Fruit fly (Drosophila melanogaster) whole organism, prepupa: ENCODE data around the gene CG12481.
A peak's percentile ranks its signal among the peaks of the same experiment; 100 is the strongest.

Experiments
- Blimp-1 ChIP-seq: fragments of 200-800 bp; sonication (Bioruptor generic); optimal IDR thresholded peaks from 3 replicates; lab custom pipeline; 2017; ENCODE audit warnings: missing biosample characterization, missing genetic modification characterization, mild to moderate bottlenecking, moderate library complexity, missing genetic modification reagents
- CG10631 ChIP-seq: fragments of 200-800 bp; sonication (Bioruptor generic); optimal IDR thresholded peaks from 2 replicates; lab custom pipeline; 2016; ENCODE audit warnings: missing biosample characterization, missing genetic modification characterization
- CG10669 ChIP-seq: fragments of 200-800 bp; sonication (Bioruptor generic); optimal IDR thresholded peaks from 3 replicates; lab custom pipeline; 2018; ENCODE audit warnings: missing biosample characterization, mild to moderate bottlenecking, missing genetic modification characterization, moderate library complexity
- CG11762 ChIP-seq: fragments of 200-800 bp; sonication (Bioruptor generic); optimal IDR thresholded peaks from 3 replicates; lab custom pipeline; 2016; ENCODE audit warnings: missing biosample characterization, missing genetic modification characterization; ENCODE audit not compliant: insufficient read depth
- CG15336 ChIP-seq: fragments of 200-800 bp; sonication (Bioruptor generic); IDR thresholded peaks from 2 replicates; pipeline ENCODE4 v1.3.6; 2022; ENCODE audit warnings: missing biosample characterization, missing genetic modification characterization
- CG1621 ChIP-seq: fragments of 200-800 bp; sonication (Bioruptor generic); optimal IDR thresholded peaks from 3 replicates; lab custom pipeline; 2018; ENCODE audit warnings: missing biosample characterization, mild to moderate bottlenecking, missing genetic modification characterization
- CG16779 ChIP-seq: fragments of 200-800 bp; sonication (Bioruptor generic); optimal IDR thresholded peaks from 3 replicates; lab custom pipeline; 2017; ENCODE audit warnings: missing biosample characterization, mild to moderate bottlenecking, missing genetic modification characterization
- CG3032 ChIP-seq: fragments of 200-800 bp; optimal IDR thresholded peaks from 2 replicates; lab custom pipeline; 2019; ENCODE audit warnings: missing biosample characterization, mild to moderate bottlenecking, missing genetic modification characterization, moderate library complexity
- CG32006 ChIP-seq: fragments of 200-800 bp; sonication (Bioruptor generic); optimal IDR thresholded peaks from 3 replicates; lab custom pipeline; 2017; ENCODE audit warnings: missing biosample characterization, mild to moderate bottlenecking, missing genetic modification characterization
- CG34406 ChIP-seq: fragments of 200-800 bp; sonication (Bioruptor generic); optimal IDR thresholded peaks from 3 replicates; lab custom pipeline; 2016; ENCODE audit warnings: missing biosample characterization, missing genetic modification characterization
- CG3919 ChIP-seq: fragments of 200-800 bp; sonication (Bioruptor generic); optimal IDR thresholded peaks from 3 replicates; lab custom pipeline; 2016; ENCODE audit warnings: missing biosample characterization, missing genetic modification characterization
- CG4318 ChIP-seq: fragments of 200-800 bp; sonication (Bioruptor generic); optimal IDR thresholded peaks from 3 replicates; lab custom pipeline; 2017; ENCODE audit warnings: missing biosample characterization, mild to moderate bottlenecking, missing genetic modification characterization
- CG6163 ChIP-seq: fragments of 200-800 bp; sonication (Bioruptor generic); IDR thresholded peaks from 3 replicates; pipeline ENCODE4 v1.3.6; 2022; ENCODE audit warnings: missing biosample characterization, missing genetic modification characterization
- CG6276 ChIP-seq: fragments of 200-800 bp; sonication (Bioruptor generic); optimal IDR thresholded peaks from 2 replicates; lab custom pipeline; 2017; ENCODE audit warnings: missing biosample characterization, mild to moderate bottlenecking, missing genetic modification characterization
- CG6792 ChIP-seq: fragments of 200-800 bp; sonication (Bioruptor generic); optimal IDR thresholded peaks from 3 replicates; lab custom pipeline; 2016; ENCODE audit warnings: missing biosample characterization, missing genetic modification characterization
- CG6808 ChIP-seq: fragments of 200-800 bp; sonication (Bioruptor generic); optimal IDR thresholded peaks from 3 replicates; lab custom pipeline; 2017; ENCODE audit warnings: missing biosample characterization, missing genetic modification characterization, mild to moderate bottlenecking, moderate library complexity, missing genetic modification reagents
- CG7368 ChIP-seq: fragments of 200-800 bp; sonication (Bioruptor generic); optimal IDR thresholded peaks from 3 replicates; lab custom pipeline; 2016; ENCODE audit warnings: missing biosample characterization, missing genetic modification characterization
- CG8319 ChIP-seq: fragments of 200-800 bp; sonication (Bioruptor generic); optimal IDR thresholded peaks from 3 replicates; lab custom pipeline; 2016; ENCODE audit warnings: missing biosample characterization, missing genetic modification characterization
- CG8632 ChIP-seq: fragments of 200-800 bp; sonication (Bioruptor generic); optimal IDR thresholded peaks from 3 replicates; lab custom pipeline; 2016; ENCODE audit warnings: missing biosample characterization, missing genetic modification characterization
- CG9139 ChIP-seq: fragments of 200-800 bp; sonication (Bioruptor generic); optimal IDR thresholded peaks from 3 replicates; lab custom pipeline; 2017; ENCODE audit warnings: missing biosample characterization, mild to moderate bottlenecking, missing genetic modification characterization
- Eip75B ChIP-seq: fragments of 200-800 bp; sonication (Bioruptor generic); optimal IDR thresholded peaks from 3 replicates; lab custom pipeline; 2016; ENCODE audit warnings: missing biosample characterization, missing genetic modification characterization
- Eip78C ChIP-seq: fragments of 200-800 bp; sonication (Bioruptor generic); peaks from one replicate; lab custom pipeline; 2016; ENCODE audit warnings: missing biosample characterization, missing genetic modification characterization
- Eip93F ChIP-seq: fragments of 200-800 bp; sonication (Bioruptor generic); optimal IDR thresholded peaks from 2 replicates; lab custom pipeline; 2016; ENCODE audit warnings: missing biosample characterization, mild to moderate bottlenecking, missing genetic modification characterization
- Ets21C ChIP-seq: fragments of 200-800 bp; sonication (Bioruptor generic); optimal IDR thresholded peaks from 3 replicates; lab custom pipeline; 2016; ENCODE audit warnings: missing biosample characterization, missing genetic modification characterization
- Ets96B ChIP-seq: fragments of 200-800 bp; optimal IDR thresholded peaks from 2 replicates; lab custom pipeline; 2019; ENCODE audit warnings: missing biosample characterization, mild to moderate bottlenecking, missing genetic modification characterization, moderate library complexity
- Hr38 ChIP-seq: sonication (Bioruptor generic); optimal IDR thresholded peaks from 2 replicates; lab custom pipeline; 2016; ENCODE audit warnings: missing biosample characterization, missing genetic modification characterization
- Hr39 ChIP-seq: fragments of 200-800 bp; sonication (Bioruptor generic); optimal IDR thresholded peaks from 2 replicates; lab custom pipeline; 2016; ENCODE audit warnings: missing biosample characterization, missing genetic modification characterization
- Hr4 ChIP-seq: fragments of 200-800 bp; sonication (Bioruptor generic); optimal IDR thresholded peaks from 3 replicates; lab custom pipeline; 2016; ENCODE audit warnings: missing biosample characterization, missing genetic modification characterization
- Lpt ChIP-seq: fragments of 200-800 bp; sonication (Bioruptor generic); optimal IDR thresholded peaks from 3 replicates; lab custom pipeline; 2016; ENCODE audit warnings: missing biosample characterization, missing genetic modification characterization
- Met ChIP-seq: fragments of 200-800 bp; sonication (Bioruptor generic); optimal IDR thresholded peaks from 3 replicates; lab custom pipeline; 2016; ENCODE audit warnings: missing biosample characterization, missing genetic modification characterization
- OdsH ChIP-seq: fragments of 200-800 bp; sonication (Bioruptor generic); optimal IDR thresholded peaks from 3 replicates; lab custom pipeline; 2016; ENCODE audit warnings: missing biosample characterization, missing genetic modification characterization
- Smox ChIP-seq: fragments of 200-800 bp; sonication (Bioruptor generic); optimal IDR thresholded peaks from 3 replicates; lab custom pipeline; 2016; ENCODE audit warnings: missing biosample characterization, missing genetic modification characterization
- Sox102F ChIP-seq: fragments of 200-800 bp; sonication (Bioruptor generic); optimal IDR thresholded peaks from 2 replicates; lab custom pipeline; 2016; ENCODE audit warnings: missing biosample characterization, mild to moderate bottlenecking, missing genetic modification characterization
- Sox14 ChIP-seq: fragments of 200-800 bp; sonication (Bioruptor generic); optimal IDR thresholded peaks from 3 replicates; lab custom pipeline; 2016; ENCODE audit warnings: missing biosample characterization, missing genetic modification characterization
- Sox15 ChIP-seq: fragments of 200-800 bp; sonication (Bioruptor generic); optimal IDR thresholded peaks from 3 replicates; lab custom pipeline; 2016; ENCODE audit warnings: missing biosample characterization, missing genetic modification characterization
- achi ChIP-seq: fragments of 200-800 bp; sonication (Bioruptor generic); optimal IDR thresholded peaks from 3 replicates; lab custom pipeline; 2016; ENCODE audit warnings: missing biosample characterization, missing genetic modification characterization
- acj6 ChIP-seq: fragments of 200-800 bp; sonication (Bioruptor generic); optimal IDR thresholded peaks from 3 replicates; lab custom pipeline; 2016; ENCODE audit warnings: missing biosample characterization, missing genetic modification characterization
- cyc ChIP-seq: fragments of 200-800 bp; sonication (Bioruptor generic); optimal IDR thresholded peaks from 3 replicates; lab custom pipeline; 2016; ENCODE audit warnings: missing biosample characterization, missing genetic modification characterization
- dac ChIP-seq: fragments of 200-800 bp; sonication (Bioruptor generic); optimal IDR thresholded peaks from 2 replicates; lab custom pipeline; 2017; ENCODE audit warnings: missing biosample characterization, mild to moderate bottlenecking, missing genetic modification characterization
- eg ChIP-seq: fragments of 200-800 bp; sonication (Bioruptor generic); IDR thresholded peaks from 3 replicates; pipeline ENCODE4 v1.3.6; 2022; ENCODE audit warnings: missing biosample characterization, missing genetic modification characterization
- esn ChIP-seq: fragments of 200-800 bp; sonication (Bioruptor generic); optimal IDR thresholded peaks from 2 replicates; lab custom pipeline; 2016; ENCODE audit warnings: missing biosample characterization, mild to moderate bottlenecking, missing genetic modification characterization, moderate library complexity
- fd85E ChIP-seq: fragments of 200-800 bp; sonication (Bioruptor generic); optimal IDR thresholded peaks from 3 replicates; lab custom pipeline; 2016; ENCODE audit warnings: missing biosample characterization, missing genetic modification characterization
- fkh ChIP-seq: fragments of 200-800 bp; sonication (Bioruptor generic); optimal IDR thresholded peaks from 3 replicates; lab custom pipeline; 2017; ENCODE audit warnings: missing biosample characterization, mild to moderate bottlenecking, missing genetic modification characterization, moderate library complexity
- pdm3 ChIP-seq: fragments of 200-800 bp; sonication (Bioruptor generic); optimal IDR thresholded peaks from 3 replicates; lab custom pipeline; 2016; ENCODE audit warnings: missing biosample characterization, missing genetic modification characterization
- salr ChIP-seq, 2 experiments: fragments of 200-800 bp; sonication (Bioruptor generic); optimal IDR thresholded peaks; 3 replicates each; lab custom pipeline; 2016 to 2018; ENCODE audit warnings: missing biosample characterization in 2 of 2, missing genetic modification characterization in 2 of 2, mild to moderate bottlenecking in 1 of 2
- spab ChIP-seq: fragments of 200-800 bp; sonication (Bioruptor generic); optimal IDR thresholded peaks from 2 replicates; lab custom pipeline; 2017; ENCODE audit warnings: missing biosample characterization, mild to moderate bottlenecking, missing genetic modification characterization, missing genetic modification reagents
- ss ChIP-seq, 2 experiments: fragments of 200-800 bp; sonication (Bioruptor generic); optimal IDR thresholded peaks; 2 replicates in 1 of 2; 3 replicates in 1 of 2; lab custom pipeline; 2017 to 2018; ENCODE audit warnings: mild to moderate bottlenecking in 2 of 2, missing biosample characterization in 2 of 2, missing genetic modification characterization in 2 of 2, moderate library complexity in 1 of 2
- svp ChIP-seq: fragments of 200-800 bp; sonication (Bioruptor generic); peaks from one replicate; lab custom pipeline; 2016; ENCODE audit warnings: missing biosample characterization, missing genetic modification characterization
- topi ChIP-seq: fragments of 200-800 bp; sonication (Bioruptor generic); optimal IDR thresholded peaks from 3 replicates; lab custom pipeline; 2016; ENCODE audit warnings: missing biosample characterization, missing genetic modification characterization

CG12481 gene

DNA sequence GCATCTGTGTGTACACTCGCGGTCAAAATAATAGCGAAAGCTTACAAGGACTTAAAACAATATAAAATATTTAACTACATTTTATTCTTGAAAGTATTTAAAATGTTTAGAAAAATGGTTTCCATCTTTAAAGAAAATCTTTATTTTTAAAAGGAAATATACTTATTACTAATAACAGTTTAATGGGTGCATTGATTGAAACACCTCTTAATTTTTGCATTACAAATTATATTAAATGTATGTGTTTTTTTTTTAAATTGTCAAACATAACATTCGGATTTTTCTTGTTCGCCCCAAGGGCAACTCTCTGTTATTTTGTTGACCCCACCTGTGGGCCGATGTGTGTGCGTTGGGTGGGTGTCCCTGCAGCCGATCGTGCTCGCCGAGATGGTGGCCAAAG lies 33.4 kb upstream of the CG12481 start (continued):
- TF ChIP-seq cyc (GFP tag; lab: Kevin White, UChicago) (no peak), svp (GFP tag; lab: Kevin White, UChicago) (peak; percentile 39), CG34406 (no peak), acj6 (peak; percentile 31), Hr4 (peak; percentile 17), pdm3 (GFP tag; lab: Kevin White, UChicago) (no peak), eg (GFP tag; lab: Robert Waterston, UW) (no peak), Smox (GFP tag; lab: Kevin White, UChicago) (no peak), CG16779 (tag; lab: Kevin White, UChicago) (no peak), Hr39 (GFP tag; lab: Kevin White, UChicago) (no peak), topi (no peak), ss (GFP tag; optimal IDR thresholded peaks at IDR 0.05; lab: Kevin White, UChicago) (peak in 1 of 2 experiments; percentile 4), Hr38 (GFP tag; lab: Kevin White, UChicago) (no peak), CG9139 (GFP tag; lab: Kevin White, UChicago) (no peak), CG11762 (GFP tag; lab: Kevin White, UChicago) (no peak), CG8632 (no peak), CG6276 (GFP tag; lab: Kevin White, UChicago) (no peak), esn (GFP tag; lab: Kevin White, UChicago) (no peak), fd85E (GFP tag; lab: Kevin White, UChicago) (no peak), dac (no peak)
- TF ChIP-seq, all 60 proteins: peak for 13

DNA sequence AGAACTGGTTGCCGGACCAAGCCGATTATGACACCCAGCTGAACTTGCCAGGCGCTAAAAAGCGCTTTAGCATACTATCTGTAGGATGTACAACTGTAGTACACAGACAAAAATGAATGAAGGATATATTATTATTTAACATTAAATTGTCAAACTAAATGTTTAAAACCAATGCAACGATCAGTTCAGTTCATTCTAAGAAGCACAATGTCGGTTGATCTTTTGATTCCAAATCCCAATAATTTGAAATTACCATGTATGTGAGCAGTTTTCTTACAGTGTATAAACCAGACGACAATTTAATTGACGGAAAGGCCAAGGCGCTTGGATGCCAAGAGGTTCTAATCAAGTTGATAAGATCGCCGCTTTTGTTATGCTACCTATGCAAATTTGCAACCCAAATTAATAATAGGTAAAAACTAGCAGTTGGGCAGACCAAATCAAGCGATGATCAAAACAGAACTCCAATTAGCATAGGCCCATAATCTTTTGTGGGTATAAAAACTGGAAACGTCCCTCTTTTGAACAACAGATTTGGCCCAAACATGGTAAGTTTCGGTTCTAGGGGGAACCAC lies 17.9 kb upstream of the CG12481 start, which contains the start of gene CG12480:
CG12480 (plus strand) TSS at position 525 of the 575 bp plus-strand sequence.
- TF ChIP-seq dac: no peak
- no peak for TF ChIP-seq CG8632
- TF ChIP-seq Blimp-1 (GFP tag; lab: Kevin White, UChicago): no peak
- TF ChIP-seq CG1621 (tag; lab: Kevin White, UChicago): no peak
- TF ChIP-seq CG4318 (GFP tag; lab: Kevin White, UChicago): no peak
- no peak for TF ChIP-seq salr (GFP tag; optimal IDR thresholded peaks at IDR 0.05; lab: Kevin White, UChicago)
- TF ChIP-seq CG7368 (GFP tag; lab: Kevin White, UChicago): no peak
- TF ChIP-seq Sox15: no peak
- no peak for TF ChIP-seq Ets21C (GFP tag; lab: Kevin White, UChicago)
- no peak for TF ChIP-seq Hr38 (GFP tag; lab: Kevin White, UChicago)
- TF ChIP-seq Ets96B (tag; lab: Kevin White, UChicago): no peak
- TF ChIP-seq Met (GFP tag; lab: Kevin White, UChicago): no peak
- TF ChIP-seq Lpt: no peak
- peak; percentile 3 for TF ChIP-seq OdsH (GFP tag; lab: Kevin White, UChicago)
- no peak for TF ChIP-seq spab (GFP tag; lab: Kevin White, UChicago)
- TF ChIP-seq Hr39 (GFP tag; lab: Kevin White, UChicago): no peak
- TF ChIP-seq CG15336: no peak
- TF ChIP-seq svp (GFP tag; lab: Kevin White, UChicago): peak; percentile 44
- TF ChIP-seq Smox (GFP tag; lab: Kevin White, UChicago): no peak
- TF ChIP-seq Sox102F: no peak
- TF ChIP-seq CG8319: no peak
- peak; percentile 43 for TF ChIP-seq Eip78C
- TF ChIP-seq Eip75B: no peak
- no peak for TF ChIP-seq CG11762 (GFP tag; lab: Kevin White, UChicago)
- peak; percentile 7 for TF ChIP-seq CG3919
- TF ChIP-seq CG6808 (GFP tag; lab: Kevin White, UChicago): no peak
- no peak for TF ChIP-seq CG6163 (GFP tag; lab: Robert Waterston, UW)
- TF ChIP-seq achi: no peak
- no peak for TF ChIP-seq CG6276 (GFP tag; lab: Kevin White, UChicago)
- TF ChIP-seq Sox14 (GFP tag; lab: Kevin White, UChicago): no peak
- no peak for TF ChIP-seq fkh (GFP tag; lab: Kevin White, UChicago)
- TF ChIP-seq CG10669: no peak
- TF ChIP-seq eg (GFP tag; lab: Robert Waterston, UW): peak; percentile 52; the same call in 1 of the 3 replicates
- TF ChIP-seq CG6792: no peak
- no peak for TF ChIP-seq CG34406
- no peak for TF ChIP-seq CG10631 (GFP tag; lab: Kevin White, UChicago)
- no peak for TF ChIP-seq CG3032 (tag; lab: Kevin White, UChicago)
- TF ChIP-seq CG32006 (GFP tag; lab: Kevin White, UChicago): peak; percentile 17
- TF ChIP-seq Eip93F (GFP tag; lab: Kevin White, UChicago): no peak
- no peak for TF ChIP-seq esn (GFP tag; lab: Kevin White, UChicago)
- TF ChIP-seq CG16779 (tag; lab: Kevin White, UChicago): no peak
